Fruit fly (Drosophila melanogaster) whole organism, embryonic: ENCODE results near the gene CG16965.

ENCODE experiments used
- Atf-2 ChIP-seq: fragments of 200-800 bp; sonication (Bioruptor generic); optimal IDR thresholded peaks from 2 replicates; lab custom pipeline; 2016; ENCODE audit warnings: missing biosample characterization, missing genetic modification characterization
- B-H2 ChIP-seq: fragments of 200-800 bp; sonication (Bioruptor generic); optimal IDR thresholded peaks from 2 replicates; lab custom pipeline; 2018; ENCODE audit warnings: missing biosample characterization, mild to moderate bottlenecking, missing genetic modification characterization
- Bteb2 ChIP-seq: fragments of 200-800 bp; sonication (Bioruptor generic); optimal IDR thresholded peaks from 2 replicates; lab custom pipeline; 2016; ENCODE audit warnings: missing biosample characterization, missing genetic modification characterization
- CG10267 ChIP-seq: fragments of 200-800 bp; sonication (Bioruptor generic); optimal IDR thresholded peaks from 2 replicates; lab custom pipeline; 2018; ENCODE audit warnings: missing biosample characterization, mild to moderate bottlenecking, missing genetic modification characterization, moderate library complexity
- CG10654 ChIP-seq: fragments of 200-800 bp; sonication (Bioruptor generic); optimal IDR thresholded peaks from 2 replicates; lab custom pipeline; 2016; ENCODE audit warnings: missing biosample characterization, missing genetic modification characterization
- CG12104 ChIP-seq: fragments of 200-800 bp; sonication (Bioruptor generic); optimal IDR thresholded peaks from 3 replicates; lab custom pipeline; 2016; ENCODE audit warnings: missing biosample characterization, missing genetic modification characterization
- CG16815 ChIP-seq: fragments of 200-800 bp; sonication (Bioruptor generic); optimal IDR thresholded peaks from 3 replicates; lab custom pipeline; 2017; ENCODE audit warnings: missing biosample characterization, mild to moderate bottlenecking, missing genetic modification characterization
- CG17361 ChIP-seq: fragments of 200-800 bp; sonication (Bioruptor generic); IDR thresholded peaks from 3 replicates; pipeline ENCODE4 v1.3.6; 2022; ENCODE audit warnings: missing biosample characterization, missing genetic modification characterization
- CG18619 ChIP-seq: fragments of 200-800 bp; sonication (Bioruptor generic); optimal IDR thresholded peaks from 3 replicates; lab custom pipeline; 2017; ENCODE audit warnings: missing biosample characterization, mild to moderate bottlenecking, missing genetic modification characterization
- CG2120 ChIP-seq: fragments of 200-800 bp; sonication (Bioruptor generic); optimal IDR thresholded peaks from 3 replicates; lab custom pipeline; 2016; ENCODE audit warnings: missing biosample characterization, missing genetic modification characterization
- CG2678 ChIP-seq: fragments of 200-800 bp; sonication (Bioruptor generic); optimal IDR thresholded peaks from 3 replicates; lab custom pipeline; 2019; ENCODE audit warnings: missing biosample characterization, mild to moderate bottlenecking, missing genetic modification characterization, moderate library complexity
- CG32532 ChIP-seq: fragments of 200-800 bp; sonication (Bioruptor generic); IDR thresholded peaks from 2 replicates; pipeline ENCODE4 v1.3.6; 2022; ENCODE audit warnings: missing biosample characterization, missing genetic modification characterization
- CG3281 ChIP-seq: fragments of 200-800 bp; sonication (Bioruptor generic); optimal IDR thresholded peaks from 3 replicates; lab custom pipeline; 2017; ENCODE audit warnings: missing biosample characterization, mild to moderate bottlenecking, missing genetic modification characterization
- CG4617 ChIP-seq: fragments of 200-800 bp; sonication (Bioruptor generic); optimal IDR thresholded peaks from 3 replicates; lab custom pipeline; 2016; ENCODE audit warnings: missing biosample characterization, missing genetic modification characterization, borderline replicate concordance
- CG4730 ChIP-seq: fragments of 200-800 bp; sonication (Bioruptor generic); IDR thresholded peaks from 2 replicates; pipeline ENCODE4 v1.3.6; 2022; ENCODE audit warnings: missing biosample characterization, missing genetic modification characterization
- CG6683 ChIP-seq: fragments of 200-800 bp; sonication (Bioruptor generic); optimal IDR thresholded peaks from 2 replicates; lab custom pipeline; 2017; ENCODE audit warnings: missing biosample characterization, mild to moderate bottlenecking, missing genetic modification characterization, missing genetic modification reagents
- CG6854 ChIP-seq: fragments of 200-800 bp; sonication (Bioruptor generic); optimal IDR thresholded peaks from 3 replicates; lab custom pipeline; 2017; ENCODE audit warnings: missing biosample characterization, mild to moderate bottlenecking, missing genetic modification characterization
- CG8290 ChIP-seq, 3 experiments: fragments of 200-800 bp; sonication (Bioruptor generic); optimal IDR thresholded peaks; 2 replicates each; lab custom pipeline; 2016 to 2019; ENCODE audit warnings: missing biosample characterization in 3 of 3, missing genetic modification characterization in 3 of 3, mild to moderate bottlenecking in 2 of 3, moderate library complexity in 1 of 3
- CG9932 ChIP-seq: fragments of 200-800 bp; sonication (Bioruptor generic); IDR thresholded peaks from 2 replicates; pipeline ENCODE4 v1.3.6; 2022; ENCODE audit warnings: missing biosample characterization, missing genetic modification characterization
- Dbx ChIP-seq: fragments of 200-800 bp; sonication (Bioruptor generic); IDR thresholded peaks from 3 replicates; pipeline ENCODE4 v1.3.6; 2022; ENCODE audit warnings: missing biosample characterization, missing genetic modification characterization
- E2f1 ChIP-seq: fragments of 200-800 bp; sonication (Bioruptor generic); IDR thresholded peaks from 2 replicates; pipeline ENCODE4 v1.3.6; 2022; ENCODE audit warnings: missing biosample characterization, missing genetic modification characterization
- Hand ChIP-seq: fragments of 200-800 bp; sonication (Bioruptor generic); optimal IDR thresholded peaks from 2 replicates; lab custom pipeline; 2017; ENCODE audit warnings: mild to moderate bottlenecking, missing biosample characterization, missing genetic modification reagents, missing genetic modification characterization
- Hmr ChIP-seq: fragments of 200-800 bp; sonication (Bioruptor generic); optimal IDR thresholded peaks from 3 replicates; lab custom pipeline; 2017; ENCODE audit warnings: mild to moderate bottlenecking, missing biosample characterization, missing genetic modification reagents, missing genetic modification characterization
- Hr3 ChIP-seq: fragments of 200-800 bp; sonication (Bioruptor generic); optimal IDR thresholded peaks from 3 replicates; lab custom pipeline; 2016; ENCODE audit warnings: missing biosample characterization, missing genetic modification characterization
- Hr78 ChIP-seq, 2 experiments: fragments of 200-800 bp in 1 of 2; fragments of >200 bp in 1 of 2; sonication (Bioruptor generic) in 1 of 2; optimal IDR thresholded peaks; 2 replicates each; lab custom pipeline; 2017 to 2019; ENCODE audit warnings: missing biosample characterization in 2 of 2, missing genetic modification characterization in 2 of 2, mild to moderate bottlenecking in 1 of 2, moderate library complexity in 1 of 2
- Med ChIP-seq: fragments of 200-800 bp; sonication (Bioruptor generic); peaks from one replicate; lab custom pipeline; 2016; ENCODE audit warnings: missing biosample characterization, missing genetic modification characterization, mild to moderate bottlenecking, inconsistent platforms, moderate library complexity
- Rx ChIP-seq: fragments of 200-800 bp; sonication (Bioruptor generic); IDR thresholded peaks from 2 replicates; pipeline ENCODE4 v1.3.6; 2022; ENCODE audit warnings: missing biosample characterization, missing genetic modification characterization
- Six4 ChIP-seq: fragments of 200-800 bp; sonication (Bioruptor generic); optimal IDR thresholded peaks from 2 replicates; lab custom pipeline; 2016; ENCODE audit warnings: missing biosample characterization, missing genetic modification characterization
- Ssrp ChIP-seq: fragments of 200-800 bp; sonication (Bioruptor generic); optimal IDR thresholded peaks from 2 replicates; lab custom pipeline; 2018; ENCODE audit warnings: missing biosample characterization, mild to moderate bottlenecking, missing genetic modification characterization, moderate library complexity
- Stat92E ChIP-seq, 3 experiments: fragments of >200 bp in 2 of 3; fragments of 200-800 bp in 1 of 3; sonication (Bioruptor generic) in 1 of 3; optimal IDR thresholded peaks; 2 replicates each; lab custom pipeline; 2017 to 2019; ENCODE audit warnings: missing biosample characterization in 3 of 3, missing genetic modification characterization in 3 of 3, mild to moderate bottlenecking in 1 of 3, moderate library complexity in 1 of 3
- TFAM ChIP-seq: fragments of 200-800 bp; sonication (Bioruptor generic); optimal IDR thresholded peaks from 2 replicates; lab custom pipeline; 2017; ENCODE audit warnings: missing biosample characterization, missing genetic modification characterization, inconsistent platforms
- Trl ChIP-seq, 3 experiments: fragments of >200 bp in 2 of 3; fragments of 200-800 bp in 1 of 3; sonication (Bioruptor generic) in 1 of 3; optimal IDR thresholded peaks; 2 replicates in 1 of 3; 3 replicates in 2 of 3; lab custom pipeline; 2016 to 2017; ENCODE audit warnings: missing biosample characterization in 1 of 3, missing genetic modification characterization in 1 of 3
- bab2 ChIP-seq: fragments of 200-800 bp; sonication (Bioruptor generic); optimal IDR thresholded peaks from 2 replicates; lab custom pipeline; 2016; ENCODE audit warnings: missing biosample characterization, missing genetic modification characterization
- bsh ChIP-seq, 2 experiments: fragments of 200-800 bp; sonication (Bioruptor generic); optimal IDR thresholded peaks; 2 replicates each; lab custom pipeline; 2017 to 2018; ENCODE audit warnings: mild to moderate bottlenecking in 2 of 2, missing biosample characterization in 2 of 2, missing genetic modification characterization in 2 of 2, moderate library complexity in 1 of 2
- dysf ChIP-seq: fragments of 200-800 bp; sonication (Bioruptor generic); IDR thresholded peaks from 3 replicates; pipeline ENCODE4 v1.3.6; 2022; ENCODE audit warnings: missing biosample characterization, missing genetic modification characterization
- fd96Cb ChIP-seq: fragments of 200-800 bp; sonication (Bioruptor generic); optimal IDR thresholded peaks from 2 replicates; lab custom pipeline; 2018; ENCODE audit warnings: missing biosample characterization, mild to moderate bottlenecking, missing genetic modification characterization, moderate library complexity
- grau ChIP-seq: fragments of 200-800 bp; optimal IDR thresholded peaks from 3 replicates; lab custom pipeline; 2019; ENCODE audit warnings: missing biosample characterization, mild to moderate bottlenecking, missing genetic modification characterization, moderate library complexity
- hbn ChIP-seq: fragments of 200-800 bp; sonication (Bioruptor generic); IDR thresholded peaks from 2 replicates; pipeline ENCODE4 v1.3.6; 2022; ENCODE audit warnings: missing biosample characterization, missing genetic modification characterization; ENCODE audit not compliant: partially characterized antibody
- kni ChIP-seq: fragments of 200-800 bp; sonication (Bioruptor generic); optimal IDR thresholded peaks from 3 replicates; lab custom pipeline; 2017; ENCODE audit warnings: mild to moderate bottlenecking, missing biosample characterization, missing genetic modification reagents, missing genetic modification characterization
- ro ChIP-seq: fragments of 200-800 bp; sonication (Bioruptor generic); IDR thresholded peaks from 2 replicates; pipeline ENCODE4 v1.3.6; 2022; ENCODE audit warnings: missing biosample characterization, missing genetic modification characterization
- sc ChIP-seq, 3 experiments: fragments of >200 bp in 2 of 3; fragments of 200-800 bp in 1 of 3; sonication (Bioruptor generic) in 1 of 3; optimal IDR thresholded peaks; 2 replicates in 2 of 3; 3 replicates in 1 of 3; lab custom pipeline; 2017; ENCODE audit warnings: mild to moderate bottlenecking in 1 of 3, missing biosample characterization in 1 of 3, missing genetic modification characterization in 1 of 3, missing genetic modification reagents in 1 of 3
- so ChIP-seq: fragments of 200-800 bp; sonication (Bioruptor generic); IDR thresholded peaks from 3 replicates; pipeline ENCODE4 v1.3.6; 2022; ENCODE audit warnings: missing biosample characterization, missing genetic modification characterization
- trh ChIP-seq: fragments of 200-800 bp; sonication (Bioruptor generic); optimal IDR thresholded peaks from 2 replicates; lab custom pipeline; 2016; ENCODE audit warnings: missing biosample characterization, missing genetic modification characterization
- unpg ChIP-seq: fragments of 200-800 bp; sonication (Bioruptor generic); optimal IDR thresholded peaks from 3 replicates; lab custom pipeline; 2018; ENCODE audit warnings: missing biosample characterization, mild to moderate bottlenecking, missing genetic modification characterization, moderate library complexity
- vfl ChIP-seq: fragments of 200-800 bp; sonication (Bioruptor generic); optimal IDR thresholded peaks from 2 replicates; lab custom pipeline; 2016; ENCODE audit warnings: missing biosample characterization, missing genetic modification characterization
- wor ChIP-seq: fragments of 200-800 bp; sonication (Bioruptor generic); IDR thresholded peaks from 2 replicates; pipeline ENCODE4 v1.3.6; 2022; ENCODE audit warnings: missing biosample characterization, missing genetic modification characterization
- yki ChIP-seq: fragments of >200 bp; optimal IDR thresholded peaks from 3 replicates; lab custom pipeline; 2018

The CG16965 gene

DNA sequence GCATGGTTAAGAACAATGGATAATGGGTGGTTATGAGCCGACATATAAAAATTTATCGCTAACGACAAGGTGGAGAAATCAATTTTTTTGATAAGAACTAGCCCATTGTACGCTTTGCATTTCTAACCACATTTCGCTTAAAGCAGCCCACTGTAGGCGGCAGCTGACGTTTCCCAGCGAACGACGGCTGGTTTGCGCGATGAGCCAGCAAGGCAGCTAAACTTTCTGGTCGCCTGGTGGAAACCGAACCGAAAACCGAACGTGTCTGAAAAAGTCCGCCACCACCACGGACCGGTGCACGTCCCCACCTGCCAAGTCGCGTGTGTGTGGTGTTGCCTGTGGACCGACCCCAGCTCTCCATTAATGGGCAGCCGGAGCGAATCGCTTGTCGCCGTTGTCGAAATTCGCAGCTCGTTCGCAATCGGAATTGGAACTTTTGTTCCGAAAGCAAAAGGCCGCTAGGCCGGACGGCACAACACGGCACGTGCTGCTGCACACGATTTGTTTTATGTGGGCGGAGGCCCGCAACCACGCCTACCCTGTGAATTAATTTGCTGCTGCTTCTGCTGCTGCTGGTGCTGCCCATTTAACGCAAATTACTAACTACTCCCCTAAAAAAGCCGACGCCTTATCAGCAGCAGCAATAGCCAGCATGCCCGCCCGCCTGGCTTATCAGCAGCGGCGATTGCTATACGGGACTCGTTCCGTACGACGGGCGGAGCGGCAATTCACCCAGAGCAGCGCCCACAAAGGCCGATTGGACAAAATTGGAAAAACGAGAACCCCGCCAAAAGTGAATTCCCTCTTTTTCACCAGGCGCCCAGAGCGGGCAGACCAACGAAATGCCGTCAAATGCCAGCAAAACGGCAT is 21.8 kb downstream of the CG16965 start (continued):
- TF ChIP-seq kni (GFP tag; lab: Kevin White, UChicago) (peak; percentile 99), so (GFP tag; lab: Robert Waterston, UW) (no peak), Hand (peak; percentile 35), CG3281 (peak; percentile 27), grau (tag; lab: Kevin White, UChicago) (peak; percentile 47), fd96Cb (tag; lab: Kevin White, UChicago) (peak; percentile 18), Ssrp (tag; lab: Kevin White, UChicago) (peak; percentile 14), trh (GFP tag; lab: Kevin White, UChicago) (no peak), CG10267 (tag; lab: Kevin White, UChicago) (peak; percentile 17), CG17361 (GFP tag; lab: Robert Waterston, UW) (no peak), CG16815 (GFP tag; lab: Kevin White, UChicago) (no peak), bab2 (GFP tag; lab: Kevin White, UChicago) (peak; percentile 25), ro (GFP tag; lab: Robert Waterston, UW) (no peak), Hmr (GFP tag; lab: Kevin White, UChicago) (peak; percentile 48), CG12104 (GFP tag; lab: Kevin White, UChicago) (peak; percentile 1), CG4617 (no peak), CG2120 (peak; percentile 48), Trl (optimal IDR thresholded peaks at IDR 0.05; lab: Kevin White, UChicago) (no peak), Trl (GFP tag; optimal IDR thresholded peaks at IDR 0.05; lab: Kevin White, UChicago) (peak; percentile 42), hbn (GFP tag; lab: Robert Waterston, UW) (no peak), yki (no peak), vfl (GFP tag; lab: Kevin White, UChicago) (no peak), B-H2 (GFP tag; lab: Kevin White, UChicago) (peak; percentile 6), E2f1 (GFP tag; lab: Robert Waterston, UW) (no peak), CG6683 (GFP tag; lab: Kevin White, UChicago) (no peak), Atf-2 (no peak), CG10654 (GFP tag; lab: Kevin White, UChicago) (peak; percentile 31), Rx (GFP tag; lab: Robert Waterston, UW) (no peak), Six4 (GFP tag; lab: Kevin White, UChicago) (peak; percentile 24), CG8290 (GFP tag; optimal IDR thresholded peaks at IDR 0.05; lab: Kevin White, UChicago) (no peak), CG8290 (tag; optimal IDR thresholded peaks at IDR 0.05; lab: Kevin White, UChicago) (peak in 1 of 2 experiments; percentile 81), Hr3 (GFP tag; lab: Kevin White, UChicago) (peak; percentile 23), CG4730 (GFP tag; lab: Robert Waterston, UW) (no peak), Bteb2 (GFP tag; lab: Kevin White, UChicago) (no peak), CG6854 (GFP tag; lab: Kevin White, UChicago) (peak; percentile 11), wor (no peak), Stat92E (GFP tag; optimal IDR thresholded peaks at IDR 0.05; lab: Kevin White, UChicago) (no peak), unpg (GFP tag; lab: Kevin White, UChicago) (peak; percentile 52), bsh (GFP tag; optimal IDR thresholded peaks at IDR 0.05; lab: Kevin White, UChicago) (peak in 1 of 2 experiments; percentile 44), CG18619 (GFP tag; lab: Kevin White, UChicago) (no peak), Med (peak; percentile 90), TFAM (no peak), Dbx (no peak), sc (optimal IDR thresholded peaks at IDR 0.05; lab: Kevin White, UChicago) (no peak), sc (GFP tag; optimal IDR thresholded peaks at IDR 0.05; lab: Kevin White, UChicago) (no peak), dysf (GFP tag; lab: Robert Waterston, UW) (no peak), Hr78 (GFP tag; optimal IDR thresholded peaks at IDR 0.05; lab: Kevin White, UChicago) (peak in 1 of 2 experiments; percentile 91), CG9932 (GFP tag; lab: Robert Waterston, UW) (no peak), CG2678 (tag; lab: Kevin White, UChicago) (peak; percentile 49), CG32532 (GFP tag; lab: Robert Waterston, UW) (no peak)
